Worm (Caenorhabditis elegans): Measurements from ENCODE around the gene ets-8.

ets-8 gene

DNA sequence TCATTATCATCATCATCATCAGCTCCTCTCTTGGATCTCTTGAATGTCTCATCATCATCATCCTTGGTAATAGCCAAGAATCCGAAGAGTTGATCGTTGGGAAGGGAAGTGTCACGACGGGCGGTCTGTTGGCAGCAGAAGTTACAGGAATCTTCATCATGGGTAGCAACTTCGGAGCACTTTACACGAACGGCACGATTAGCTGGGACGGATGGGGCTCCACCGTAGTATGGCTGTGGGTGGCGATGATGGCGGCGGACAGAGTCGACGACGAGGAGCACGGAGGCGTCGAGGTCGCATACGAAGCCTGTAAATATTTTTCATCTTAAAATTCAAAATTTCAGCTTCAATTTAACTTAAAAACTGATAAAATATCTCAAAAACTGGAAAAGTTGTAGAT is 36.9 kb downstream of the ets-8 start:
- TF ChIP-seq npax-4 (tag; optimal IDR thresholded peaks at IDR 0.05) = no peak
- no peak for TF ChIP-seq ttx-3 (tag; optimal IDR thresholded peaks at IDR 0.05)
- no peak for TF ChIP-seq fkh-6 (tag; optimal IDR thresholded peaks at IDR 0.05)
- no peak for TF ChIP-seq unc-42 (tag; optimal IDR thresholded peaks at IDR 0.05)
- TF ChIP-seq zip-5 (tag; optimal IDR thresholded peaks at IDR 0.05) = no peak
- no peak for TF ChIP-seq nhr-11 (tag; optimal IDR thresholded peaks at IDR 0.05)
- TF ChIP-seq odd-2 (tag; optimal IDR thresholded peaks at IDR 0.05) = no peak
- TF ChIP-seq ref-2 (tag; optimal IDR thresholded peaks at IDR 0.05) = no peak
- TF ChIP-seq ceh-48 (tag; optimal IDR thresholded peaks at IDR 0.05) = no peak
- no peak for TF ChIP-seq ceh-31 (tag; optimal IDR thresholded peaks at IDR 0.05)
- TF ChIP-seq mec-3 (tag; optimal IDR thresholded peaks at IDR 0.05; ENCODE audit: borderline replicate concordance) = no peak
- TF ChIP-seq ama-1 (optimal IDR thresholded peaks at IDR 0.05) = no peak
- TF ChIP-seq dve-1 (tag; optimal IDR thresholded peaks at IDR 0.05) = no peak

DNA sequence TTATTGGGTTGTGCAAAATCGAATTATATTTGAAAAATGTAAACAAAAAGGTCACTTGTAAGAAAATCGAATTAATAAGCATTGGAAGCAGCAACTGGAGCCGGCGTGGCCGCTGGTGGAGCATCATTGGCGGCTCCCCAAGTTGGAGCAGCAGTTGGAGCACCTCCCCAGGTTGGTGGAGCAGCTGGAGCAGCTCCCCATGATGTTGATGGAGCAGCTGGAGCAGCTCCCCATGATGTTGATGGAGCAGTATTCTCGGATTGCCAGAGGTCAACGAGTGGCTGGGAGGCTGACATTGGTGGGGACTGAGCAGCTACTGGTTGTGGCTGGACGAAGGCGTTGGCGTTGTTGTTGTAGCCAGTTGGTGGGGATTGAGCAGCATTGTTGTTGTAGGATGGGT is 38.8 kb downstream of the ets-8 start:
- TF ChIP-seq ref-2 (tag; optimal IDR thresholded peaks at IDR 0.05) (no peak), hlh-13 (GFP tag; optimal IDR thresholded peaks at IDR 0.05) (no peak), ztf-16 (tag; optimal IDR thresholded peaks at IDR 0.05) (no peak), elt-4 (tag; optimal IDR thresholded peaks at IDR 0.05) (no peak), sdc-2 (tag; optimal IDR thresholded peaks at IDR 0.05) (no peak), unc-86 (tag; optimal IDR thresholded peaks at IDR 0.05) (no peak), ceh-30 (tag; optimal IDR thresholded peaks at IDR 0.05) (no peak), fkh-10 (GFP tag; optimal IDR thresholded peaks at IDR 0.05) (no peak), ceh-6 (GFP tag; optimal IDR thresholded peaks at IDR 0.05) (no peak), ceh-24 (tag; optimal IDR thresholded peaks at IDR 0.05) (no peak), hlh-15 (tag; optimal IDR thresholded peaks at IDR 0.05) (no peak), F13H6.1 (tag; optimal IDR thresholded peaks at IDR 0.05) (no peak), tbx-2 (tag; optimal IDR thresholded peaks at IDR 0.05) (no peak)

DNA sequence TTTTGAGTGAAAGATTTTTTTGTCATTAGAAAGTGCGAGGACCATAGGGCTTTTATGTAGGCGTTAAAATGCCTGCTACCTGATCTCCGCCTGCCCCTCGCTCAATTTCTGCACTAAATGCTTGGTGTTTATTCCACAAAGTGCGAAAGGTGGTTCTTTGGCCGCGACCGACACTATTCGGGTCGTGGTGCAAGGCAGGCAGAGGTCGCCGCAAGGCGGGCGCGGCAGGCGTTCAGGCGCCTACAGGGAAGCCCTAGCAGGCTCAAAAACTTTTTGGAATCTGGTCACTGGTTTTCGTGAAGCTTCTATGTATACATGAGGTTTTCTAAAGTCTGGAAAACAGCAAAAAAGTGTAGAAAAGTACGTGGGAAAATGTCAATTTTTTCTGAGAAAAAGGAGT is 39.4 kb downstream of the ets-8 start:
- TF ChIP-seq lim-6 (tag; optimal IDR thresholded peaks at IDR 0.05) = no peak
- TF ChIP-seq unc-42 (tag; optimal IDR thresholded peaks at IDR 0.05) = no peak
- no peak for TF ChIP-seq fkh-10 (GFP tag; optimal IDR thresholded peaks at IDR 0.05)
- TF ChIP-seq tbx-2 (tag; optimal IDR thresholded peaks at IDR 0.05) = no peak
- no peak for TF ChIP-seq unc-3 (GFP tag; conservative IDR thresholded peaks at IDR 0.05)
- no peak for TF ChIP-seq unc-3 (tag; optimal IDR thresholded peaks at IDR 0.05)
- no peak for TF ChIP-seq T23F11.4 (GFP tag; optimal IDR thresholded peaks at IDR 0.05)
- TF ChIP-seq syd-9 (tag; optimal IDR thresholded peaks at IDR 0.05) = no peak
- no peak for TF ChIP-seq ref-2 (tag; optimal IDR thresholded peaks at IDR 0.05)
- TF ChIP-seq ceh-24 (tag; optimal IDR thresholded peaks at IDR 0.05) = no peak
- TF ChIP-seq sox-2 (GFP tag; IDR thresholded peaks at IDR 0.05) = no peak
- TF ChIP-seq che-1 (tag; optimal IDR thresholded peaks at IDR 0.05) = no peak

DNA sequence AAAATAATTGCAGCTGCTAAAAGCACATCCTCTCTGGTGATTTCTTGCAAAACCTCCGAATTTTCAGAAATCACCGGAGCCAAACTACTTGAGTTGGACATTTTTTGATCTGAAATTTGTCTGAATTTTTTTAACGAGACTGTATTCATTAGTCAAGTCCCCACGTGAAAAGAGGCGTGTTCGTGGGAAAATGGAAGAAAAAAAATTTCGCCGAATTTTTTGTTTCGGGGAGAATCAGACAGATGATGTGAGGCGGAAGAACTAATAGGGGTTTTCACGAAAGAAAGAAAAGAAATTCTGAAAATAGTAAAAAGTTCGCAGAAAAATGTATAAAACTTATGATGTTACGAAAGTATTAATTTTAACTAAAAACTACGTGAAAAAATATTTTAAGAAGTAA is 41.7 kb downstream of the ets-8 start, which contains the start of gene srx-13:
Gene srx-13 (minus strand): TSS at position 101 of the 400 bp plus-strand sequence.
- TF ChIP-seq ceh-22 (tag; optimal IDR thresholded peaks at IDR 0.05) (no peak), pha-4 (tag; optimal IDR thresholded peaks at IDR 0.05) (no peak), sox-2 (GFP tag; IDR thresholded peaks at IDR 0.05) (no peak), elt-2 (tag; optimal IDR thresholded peaks at IDR 0.05) (no peak), fkh-10 (GFP tag; optimal IDR thresholded peaks at IDR 0.05) (no peak), pha-2 (tag; optimal IDR thresholded peaks at IDR 0.05) (no peak), F13H6.1 (tag; optimal IDR thresholded peaks at IDR 0.05) (no peak), ttx-3 (tag; optimal IDR thresholded peaks at IDR 0.05) (no peak), C08G9.2 (tag; optimal IDR thresholded peaks at IDR 0.05) (no peak), rnt-1 (tag; optimal IDR thresholded peaks at IDR 0.05) (no peak), Y22D7AL.16 (tag; optimal IDR thresholded peaks at IDR 0.05) (no peak), pat-9 (tag; optimal IDR thresholded peaks at IDR 0.05) (no peak), ceh-45 (GFP tag; IDR thresholded peaks at IDR 0.05) (no peak), tbx-7 (tag; optimal IDR thresholded peaks at IDR 0.05) (no peak), ztf-16 (tag; optimal IDR thresholded peaks at IDR 0.05) (no peak), nhr-232 (tag; optimal IDR thresholded peaks at IDR 0.05) (no peak), ama-1 (optimal IDR thresholded peaks at IDR 0.05) (no peak), ets-4 (tag; optimal IDR thresholded peaks at IDR 0.05) (no peak), hlh-15 (tag; optimal IDR thresholded peaks at IDR 0.05) (no peak), pax-1 (tag; optimal IDR thresholded peaks at IDR 0.05) (no peak)

All from whole organism, late embryonic.